Fruit fly (Drosophila melanogaster) whole organism, adult: ENCODE data around the gene noc.

Source experiments
- CG14711 ChIP-seq: fragments of 200-800 bp; sonication (Bioruptor generic); optimal IDR thresholded peaks from 2 replicates; lab custom pipeline; 2018; ENCODE audit warnings: missing biosample characterization, mild to moderate bottlenecking, missing genetic modification characterization, moderate library complexity
- CG5204 ChIP-seq: fragments of 200-800 bp; sonication (Bioruptor generic); optimal IDR thresholded peaks from 2 replicates; lab custom pipeline; 2016; ENCODE audit warnings: missing biosample characterization, missing genetic modification characterization
- CG7045 ChIP-seq: fragments of 200-800 bp; sonication (Bioruptor generic); optimal IDR thresholded peaks from 2 replicates; lab custom pipeline; 2017; ENCODE audit warnings: missing biosample characterization, mild to moderate bottlenecking, missing genetic modification characterization
- CG7101 ChIP-seq: fragments of 200-800 bp; sonication (Bioruptor generic); optimal IDR thresholded peaks from 2 replicates; lab custom pipeline; 2018; ENCODE audit warnings: missing biosample characterization, mild to moderate bottlenecking, missing genetic modification characterization, moderate library complexity
- Clk ChIP-seq: fragments of 200-800 bp; sonication (Bioruptor generic); optimal IDR thresholded peaks from 2 replicates; lab custom pipeline; 2017; ENCODE audit warnings: missing biosample characterization, missing genetic modification characterization
- Hr96 ChIP-seq: fragments of 200-800 bp; sonication (Bioruptor generic); optimal IDR thresholded peaks from 2 replicates; lab custom pipeline; 2016; ENCODE audit warnings: missing biosample characterization, missing genetic modification characterization
- Mnt ChIP-seq: fragments of 200-800 bp; sonication (Bioruptor generic); optimal IDR thresholded peaks from 2 replicates; lab custom pipeline; 2016; ENCODE audit warnings: missing biosample characterization, mild to moderate bottlenecking, missing genetic modification characterization
- bab1 ChIP-seq: fragments of 200-800 bp; sonication (Bioruptor generic); optimal IDR thresholded peaks from 3 replicates; lab custom pipeline; 2019; ENCODE audit warnings: missing biosample characterization, mild to moderate bottlenecking, missing genetic modification characterization, moderate library complexity
- kay ChIP-seq: fragments of 200-800 bp; sonication (Bioruptor generic); peaks from one replicate; lab custom pipeline; 2016; ENCODE audit warnings: missing biosample characterization, missing genetic modification characterization, borderline replicate concordance
- pad ChIP-seq: fragments of 200-800 bp; sonication (Bioruptor generic); optimal IDR thresholded peaks from 3 replicates; lab custom pipeline; 2017; ENCODE audit warnings: missing biosample characterization, missing genetic modification characterization, mild to moderate bottlenecking, moderate library complexity, missing genetic modification reagents
- tj ChIP-seq: fragments of 200-800 bp; sonication (Bioruptor generic); optimal IDR thresholded peaks from 3 replicates; lab custom pipeline; 2017; ENCODE audit warnings: missing biosample characterization, mild to moderate bottlenecking, missing genetic modification characterization, moderate library complexity
- toe ChIP-seq: fragments of 200-800 bp; sonication (Bioruptor generic); optimal IDR thresholded peaks from 2 replicates; lab custom pipeline; 2016; ENCODE audit warnings: missing biosample characterization, missing genetic modification characterization

DNA sequence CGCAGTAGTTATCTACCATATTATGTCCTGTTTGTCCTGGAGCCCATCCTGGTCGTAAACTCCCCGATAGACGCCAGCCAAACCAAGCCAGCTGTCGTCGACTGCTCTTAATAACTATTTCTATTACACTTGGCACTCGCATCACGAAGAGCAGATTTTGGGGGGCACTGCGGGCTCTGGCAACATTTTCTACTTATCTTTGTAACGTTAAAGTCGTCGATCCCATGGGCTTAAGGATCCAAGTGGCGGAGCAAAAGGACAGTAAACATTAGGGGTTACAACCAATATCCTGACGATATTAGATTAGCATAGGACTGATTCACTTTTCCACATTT is 30.7 kb upstream of the noc start:
- TF ChIP-seq bab1 (no peak), Mnt (GFP tag; lab: Kevin White, UChicago) (no peak), tj (GFP tag; lab: Kevin White, UChicago) (no peak), CG14711 (tag; lab: Kevin White, UChicago) (no peak), pad (GFP tag; lab: Kevin White, UChicago) (no peak), CG7045 (GFP tag; lab: Kevin White, UChicago) (no peak), Hr96 (GFP tag; lab: Kevin White, UChicago) (no peak), toe (GFP tag; lab: Kevin White, UChicago) (no peak), Clk (GFP tag; lab: Kevin White, UChicago) (no peak), kay (GFP tag; lab: Kevin White, UChicago) (no peak), CG5204 (GFP tag; lab: Kevin White, UChicago) (no peak), CG7101 (tag; lab: Kevin White, UChicago) (no peak)
